Fruit fly (Drosophila melanogaster) whole organism, embryonic: ENCODE results near the gene Tnpo-SR.

Source experiments
- Ada2b ChIP-seq: fragments of 200-800 bp; sonication (Bioruptor generic); IDR thresholded peaks from 2 replicates; pipeline ENCODE4 v1.3.6; 2022; ENCODE audit warnings: missing biosample characterization, missing genetic modification characterization
- Aef1 ChIP-seq: fragments of 200-800 bp; sonication (Bioruptor generic); IDR thresholded peaks from 3 replicates; pipeline ENCODE4 v1.3.6; 2022; ENCODE audit warnings: missing biosample characterization, missing genetic modification characterization
- BEAF-32 ChIP-seq: fragments of 200-800 bp; sonication (Bioruptor generic); optimal IDR thresholded peaks from 3 replicates; lab custom pipeline; 2017; ENCODE audit warnings: missing biosample characterization, missing genetic modification characterization, mild to moderate bottlenecking, moderate library complexity, missing genetic modification reagents
- Bgb ChIP-seq: fragments of 200-800 bp; sonication (Bioruptor generic); IDR thresholded peaks from 2 replicates; pipeline ENCODE4 v1.3.6; 2022; ENCODE audit warnings: missing biosample characterization, missing genetic modification characterization; ENCODE audit not compliant: partially characterized antibody
- CG10431 ChIP-seq: fragments of 200-800 bp; sonication (Bioruptor generic); optimal IDR thresholded peaks from 3 replicates; lab custom pipeline; 2018; ENCODE audit warnings: missing biosample characterization, mild to moderate bottlenecking, missing genetic modification characterization
- CG11398 ChIP-seq: fragments of 200-800 bp; sonication (Bioruptor generic); optimal IDR thresholded peaks from 2 replicates; lab custom pipeline; 2016; ENCODE audit warnings: missing biosample characterization, missing genetic modification characterization
- CG11723 ChIP-seq: fragments of 200-800 bp; sonication (Bioruptor generic); optimal IDR thresholded peaks from 2 replicates; lab custom pipeline; 2017; ENCODE audit warnings: missing biosample characterization, mild to moderate bottlenecking, missing genetic modification characterization
- CG12155 ChIP-seq: fragments of 200-800 bp; sonication (Bioruptor generic); optimal IDR thresholded peaks from 3 replicates; lab custom pipeline; 2016; ENCODE audit warnings: missing biosample characterization, missing genetic modification characterization
- CG12236 ChIP-seq: fragments of 200-800 bp; sonication (Bioruptor generic); optimal IDR thresholded peaks from 2 replicates; lab custom pipeline; 2016; ENCODE audit warnings: missing biosample characterization, missing genetic modification characterization
- CG13123 ChIP-seq: fragments of 200-800 bp; sonication (Bioruptor generic); optimal IDR thresholded peaks from 2 replicates; lab custom pipeline; 2016; ENCODE audit warnings: missing biosample characterization, missing genetic modification characterization
- CG13775 ChIP-seq: fragments of 200-800 bp; sonication (Bioruptor generic); optimal IDR thresholded peaks from 3 replicates; lab custom pipeline; 2017; ENCODE audit warnings: missing biosample characterization, mild to moderate bottlenecking, missing genetic modification characterization
- CG13894 ChIP-seq: fragments of 200-800 bp; sonication (Bioruptor generic); optimal IDR thresholded peaks from 3 replicates; lab custom pipeline; 2018; ENCODE audit warnings: missing biosample characterization, mild to moderate bottlenecking, missing genetic modification characterization, moderate library complexity
- CG15514 ChIP-seq: fragments of 200-800 bp; sonication (Bioruptor generic); optimal IDR thresholded peaks from 3 replicates; lab custom pipeline; 2017; ENCODE audit warnings: missing biosample characterization, missing genetic modification characterization, mild to moderate bottlenecking, moderate library complexity, missing genetic modification reagents
- CG17802 ChIP-seq: fragments of 200-800 bp; sonication (Bioruptor generic); optimal IDR thresholded peaks from 2 replicates; lab custom pipeline; 2018; ENCODE audit warnings: missing biosample characterization, mild to moderate bottlenecking, missing genetic modification characterization, moderate library complexity
- CG17829 ChIP-seq: fragments of 200-800 bp; optimal IDR thresholded peaks from 2 replicates; lab custom pipeline; 2019; ENCODE audit warnings: missing biosample characterization, mild to moderate bottlenecking, missing genetic modification characterization, moderate library complexity
- CG17912 ChIP-seq: fragments of 200-800 bp; sonication (Bioruptor generic); optimal IDR thresholded peaks from 2 replicates; lab custom pipeline; 2018; ENCODE audit warnings: missing biosample characterization, mild to moderate bottlenecking, missing genetic modification characterization
- CG18476 ChIP-seq: fragments of 200-800 bp; sonication (Bioruptor generic); optimal IDR thresholded peaks from 2 replicates; lab custom pipeline; 2016; ENCODE audit warnings: missing biosample characterization, mild to moderate bottlenecking, missing genetic modification characterization
- CG18764 ChIP-seq: fragments of 200-800 bp; sonication (Bioruptor generic); optimal IDR thresholded peaks from 3 replicates; lab custom pipeline; 2016; ENCODE audit warnings: missing biosample characterization, missing genetic modification characterization
- CG3281 ChIP-seq: fragments of 200-800 bp; sonication (Bioruptor generic); optimal IDR thresholded peaks from 3 replicates; lab custom pipeline; 2017; ENCODE audit warnings: missing biosample characterization, mild to moderate bottlenecking, missing genetic modification characterization
- CG34422 ChIP-seq: fragments of 200-800 bp; sonication (Bioruptor generic); IDR thresholded peaks from 3 replicates; pipeline ENCODE4 v1.3.6; 2022; ENCODE audit warnings: missing biosample characterization, missing genetic modification characterization
- CG6765 ChIP-seq: fragments of 200-800 bp; sonication (Bioruptor generic); optimal IDR thresholded peaks from 3 replicates; lab custom pipeline; 2017; ENCODE audit warnings: missing biosample characterization, mild to moderate bottlenecking, missing genetic modification characterization
- CG8089 ChIP-seq: fragments of 200-800 bp; sonication (Bioruptor generic); optimal IDR thresholded peaks from 3 replicates; lab custom pipeline; 2016; ENCODE audit warnings: missing biosample characterization, missing genetic modification characterization
- CG9215 ChIP-seq: fragments of 200-800 bp; sonication (Bioruptor generic); IDR thresholded peaks from 2 replicates; pipeline ENCODE4 v1.3.6; 2022; ENCODE audit warnings: missing biosample characterization, missing genetic modification characterization
- Dll ChIP-seq: fragments of 200-800 bp; sonication (Bioruptor generic); IDR thresholded peaks from 4 replicates; pipeline ENCODE4 v1.3.6; 2022; ENCODE audit warnings: missing biosample characterization, missing genetic modification characterization; ENCODE audit not compliant: partially characterized antibody
- Dp ChIP-seq: fragments of 200-800 bp; sonication (Bioruptor generic); optimal IDR thresholded peaks from 2 replicates; lab custom pipeline; 2018; ENCODE audit warnings: missing biosample characterization, mild to moderate bottlenecking, missing genetic modification characterization, moderate library complexity
- Ets65A ChIP-seq: fragments of 200-800 bp; sonication (Bioruptor generic); peaks from one replicate; lab custom pipeline; 2016; ENCODE audit warnings: missing biosample characterization, missing genetic modification characterization
- H2.0 ChIP-seq: fragments of 200-800 bp; sonication (Bioruptor generic); IDR thresholded peaks from 2 replicates; pipeline ENCODE4 v1.3.6; 2022; ENCODE audit warnings: missing biosample characterization, missing genetic modification characterization
- HLH3B ChIP-seq: fragments of 200-800 bp; sonication (Bioruptor generic); IDR thresholded peaks from 2 replicates; pipeline ENCODE4 v1.3.6; 2022; ENCODE audit warnings: missing biosample characterization, missing genetic modification characterization
- HLHmδ ChIP-seq: fragments of 200-800 bp; sonication (Bioruptor generic); optimal IDR thresholded peaks from 2 replicates; lab custom pipeline; 2018; ENCODE audit warnings: missing biosample characterization, mild to moderate bottlenecking, missing genetic modification characterization, moderate library complexity
- HmgD ChIP-seq: fragments of 200-800 bp; sonication (Bioruptor generic); optimal IDR thresholded peaks from 3 replicates; lab custom pipeline; 2016; ENCODE audit warnings: missing biosample characterization, missing genetic modification characterization
- Lim3 ChIP-seq: fragments of 200-800 bp; sonication (Bioruptor generic); IDR thresholded peaks from 2 replicates; pipeline ENCODE4 v1.3.6; 2022; ENCODE audit warnings: missing biosample characterization, missing genetic modification characterization
- MBD-R2 ChIP-seq: fragments of 200-800 bp; sonication (Bioruptor generic); IDR thresholded peaks from 2 replicates; pipeline ENCODE4 v1.3.6; 2022; ENCODE audit warnings: missing biosample characterization, missing genetic modification characterization
- Oli ChIP-seq: fragments of 200-800 bp; sonication (Bioruptor generic); optimal IDR thresholded peaks from 2 replicates; lab custom pipeline; 2018; ENCODE audit warnings: missing biosample characterization, mild to moderate bottlenecking, missing genetic modification characterization, moderate library complexity
- Sox100B ChIP-seq: fragments of 200-800 bp; sonication (Bioruptor generic); optimal IDR thresholded peaks from 3 replicates; lab custom pipeline; 2018; ENCODE audit warnings: missing biosample characterization, mild to moderate bottlenecking, missing genetic modification characterization
- Sry-β ChIP-seq: fragments of 200-800 bp; sonication (Bioruptor generic); optimal IDR thresholded peaks from 2 replicates; lab custom pipeline; 2018; ENCODE audit warnings: missing biosample characterization, mild to moderate bottlenecking, missing genetic modification characterization, moderate library complexity
- abd-A ChIP-seq: fragments of 200-800 bp; sonication (Bioruptor generic); optimal IDR thresholded peaks from 3 replicates; lab custom pipeline; 2019; ENCODE audit warnings: missing biosample characterization, mild to moderate bottlenecking, missing genetic modification characterization, moderate library complexity
- aop ChIP-seq: fragments of 200-800 bp; sonication (Bioruptor generic); IDR thresholded peaks from 2 replicates; pipeline ENCODE4 v1.3.6; 2022; ENCODE audit warnings: missing biosample characterization, missing genetic modification characterization
- az2 ChIP-seq: fragments of 200-800 bp; sonication (Bioruptor generic); optimal IDR thresholded peaks from 3 replicates; lab custom pipeline; 2016; ENCODE audit warnings: missing biosample characterization, missing genetic modification characterization
- bigmax ChIP-seq: fragments of 200-800 bp; sonication (Bioruptor generic); optimal IDR thresholded peaks from 2 replicates; lab custom pipeline; 2018; ENCODE audit warnings: missing biosample characterization, mild to moderate bottlenecking, missing genetic modification characterization
- chinmo ChIP-seq: fragments of 200-800 bp; sonication (Bioruptor generic); IDR thresholded peaks from 4 replicates; pipeline ENCODE4 v1.3.6; 2022; ENCODE audit warnings: missing biosample characterization, missing genetic modification characterization; ENCODE audit not compliant: partially characterized antibody
- dati ChIP-seq: fragments of 200-800 bp; sonication (Bioruptor generic); IDR thresholded peaks from 2 replicates; pipeline ENCODE4 v1.3.6; 2022; ENCODE audit warnings: missing biosample characterization, missing genetic modification characterization
- fd102C ChIP-seq: fragments of 200-800 bp; sonication (Bioruptor generic); optimal IDR thresholded peaks from 2 replicates; lab custom pipeline; 2018; ENCODE audit warnings: missing biosample characterization, mild to moderate bottlenecking, missing genetic modification characterization, moderate library complexity
- gcm2 ChIP-seq: fragments of 200-800 bp; sonication (Bioruptor generic); optimal IDR thresholded peaks from 2 replicates; lab custom pipeline; 2016; ENCODE audit warnings: missing biosample characterization, missing genetic modification characterization
- inv ChIP-seq: fragments of 200-800 bp; sonication (Bioruptor generic); IDR thresholded peaks from 2 replicates; pipeline ENCODE4 v1.3.6; 2022; ENCODE audit warnings: missing biosample characterization, missing genetic modification characterization; ENCODE audit not compliant: partially characterized antibody
- jigr1 ChIP-seq: fragments of 200-800 bp; sonication (Bioruptor generic); IDR thresholded peaks from 3 replicates; pipeline ENCODE4 v1.3.6; 2022; ENCODE audit warnings: missing biosample characterization, missing genetic modification characterization
- lbe ChIP-seq: fragments of 200-800 bp; sonication (Bioruptor generic); optimal IDR thresholded peaks from 2 replicates; lab custom pipeline; 2016; ENCODE audit warnings: missing biosample characterization, mild to moderate bottlenecking, missing genetic modification characterization
- repo ChIP-seq: fragments of 200-800 bp; sonication (Bioruptor generic); optimal IDR thresholded peaks from 2 replicates; lab custom pipeline; 2016; ENCODE audit warnings: missing biosample characterization, missing genetic modification characterization
- row ChIP-seq: fragments of 200-800 bp; sonication (Bioruptor generic); IDR thresholded peaks from 3 replicates; pipeline ENCODE4 v1.3.6; 2022; ENCODE audit warnings: missing biosample characterization, missing genetic modification characterization
- sd ChIP-seq: fragments of 200-800 bp; sonication (Bioruptor generic); optimal IDR thresholded peaks from 3 replicates; lab custom pipeline; 2018; ENCODE audit warnings: missing biosample characterization, mild to moderate bottlenecking, missing genetic modification characterization, moderate library complexity
- tx ChIP-seq: fragments of 200-800 bp; sonication (Bioruptor generic); optimal IDR thresholded peaks from 2 replicates; lab custom pipeline; 2016; ENCODE audit warnings: missing biosample characterization, missing genetic modification characterization

Gene Tnpo-SR

dm6 chr2L:2769476-2770185 lies 9.9 kb downstream of the Tnpo-SR start, which contains the start of the genes colt and HINT1 (continued):
- peak; percentile 2 for TF ChIP-seq Sry-β (GFP tag; lab: Kevin White, UChicago)
- peak; percentile 86 for TF ChIP-seq CG34422 (GFP tag; lab: Robert Waterston, UW)
- TF ChIP-seq H2.0 (GFP tag; lab: Robert Waterston, UW) = no peak
- TF ChIP-seq CG9215 = no peak
- no peak for TF ChIP-seq dati
- peak; percentile 41 for TF ChIP-seq Dp (GFP tag; lab: Kevin White, UChicago)
- TF ChIP-seq row (GFP tag; lab: Robert Waterston, UW) = peak; percentile 47
- TF ChIP-seq aop (GFP tag; lab: Robert Waterston, UW) = no peak
- TF ChIP-seq CG13123 (GFP tag; lab: Kevin White, UChicago) = no peak
- no peak for TF ChIP-seq tx (GFP tag; lab: Kevin White, UChicago)
- peak; percentile 52 for TF ChIP-seq CG17829 (tag; lab: Kevin White, UChicago)
- peak; percentile 66 for TF ChIP-seq BEAF-32 (GFP tag; lab: Kevin White, UChicago)
- TF ChIP-seq CG12155 (GFP tag; lab: Kevin White, UChicago) = no peak
- TF ChIP-seq HmgD (GFP tag; lab: Kevin White, UChicago) = no peak
- peak; percentile 37; the same call in 1 of the 4 replicates for TF ChIP-seq Dll (GFP tag; lab: Robert Waterston, UW)
- no peak for TF ChIP-seq CG11723 (GFP tag; lab: Kevin White, UChicago)
- no peak for TF ChIP-seq CG18764 (GFP tag; lab: Kevin White, UChicago)
- TF ChIP-seq CG12236 (GFP tag; lab: Kevin White, UChicago) = no peak
- 0 out of 4 replicates have a peak, but pooled peaks have one; percentile 46 for TF ChIP-seq chinmo
- no peak for TF ChIP-seq Bgb
- TF ChIP-seq CG17802 (tag; lab: Kevin White, UChicago) = no peak
- TF ChIP-seq CG3281 = peak; percentile 43
- no peak for TF ChIP-seq Oli (tag; lab: Kevin White, UChicago)
- peak; percentile 22 for TF ChIP-seq CG10431
- no peak for TF ChIP-seq gcm2 (GFP tag; lab: Kevin White, UChicago)
- no peak for TF ChIP-seq repo
- TF ChIP-seq CG13775 = no peak
- peak; percentile 94 for TF ChIP-seq CG15514 (GFP tag; lab: Kevin White, UChicago)
- TF ChIP-seq CG18476 (GFP tag; lab: Kevin White, UChicago) = no peak
- peak; percentile 67 for TF ChIP-seq CG13894 (tag; lab: Kevin White, UChicago)
- TF ChIP-seq az2 (GFP tag; lab: Kevin White, UChicago) = no peak
- TF ChIP-seq Aef1 (GFP tag; lab: Robert Waterston, UW) = no peak
- no peak; the same call in 1 of the 2 replicates for TF ChIP-seq inv (GFP tag; lab: Robert Waterston, UW)
- no peak for TF ChIP-seq Ada2b (GFP tag; lab: Robert Waterston, UW)
- no peak for TF ChIP-seq CG11398 (GFP tag; lab: Kevin White, UChicago)
- TF ChIP-seq Sox100B = no peak
- no peak for TF ChIP-seq bigmax (GFP tag; lab: Kevin White, UChicago)
- TF ChIP-seq CG8089 (GFP tag; lab: Kevin White, UChicago) = no peak
- TF ChIP-seq jigr1 (GFP tag; lab: Robert Waterston, UW) = peak; percentile 80; the same call in 1 of the 3 replicates
- no peak for TF ChIP-seq HLHmδ
- TF ChIP-seq CG6765 (GFP tag; lab: Kevin White, UChicago) = no peak
- no peak for TF ChIP-seq fd102C (GFP tag; lab: Kevin White, UChicago)
- TF ChIP-seq abd-A (tag; lab: Kevin White, UChicago) = no peak
- TF ChIP-seq HLH3B (GFP tag; lab: Robert Waterston, UW) = no peak
- TF ChIP-seq MBD-R2 (GFP tag; lab: Robert Waterston, UW) = peak; percentile 96
- TF ChIP-seq sd (tag; lab: Kevin White, UChicago) = peak; percentile 84
- peak; percentile 35 for TF ChIP-seq lbe
- TF ChIP-seq Lim3 (GFP tag; lab: Robert Waterston, UW) = no peak
- TF ChIP-seq Ets65A = no peak
- TF ChIP-seq CG17912 (GFP tag; lab: Kevin White, UChicago) = no peak
